Worm (Caenorhabditis elegans): ENCODE measurements around the gene F10A3.12.

DNA sequence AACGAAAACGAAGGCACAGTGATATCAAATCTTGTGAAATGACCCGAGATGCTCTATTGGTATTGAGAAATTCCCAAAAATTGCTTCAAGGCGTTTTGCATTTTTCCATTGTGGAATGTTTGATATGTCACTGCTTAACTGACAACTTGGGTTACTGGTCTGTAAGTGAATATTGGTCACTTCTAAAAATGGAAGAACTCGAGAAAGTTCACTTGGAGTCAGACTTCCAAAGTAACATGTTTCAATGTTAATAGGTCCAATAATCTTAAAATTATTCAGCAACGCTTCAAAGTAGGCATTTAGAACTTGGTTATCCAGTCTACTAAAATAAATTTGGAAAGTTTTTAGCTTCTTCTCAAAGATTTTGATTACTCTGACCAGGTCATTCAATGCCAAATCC is 31.1 kb upstream of the F10A3.12 start, which contains the start of gene fbxa-144:
- no peak for TF ChIP-seq Y95B8A.8 (GFP tag; IDR thresholded peaks at IDR 0.05)
- no peak for TF ChIP-seq him-1 (tag; optimal IDR thresholded peaks at IDR 0.05)
- no peak for TF ChIP-seq madf-3 (GFP tag; IDR thresholded peaks at IDR 0.05)
- TF ChIP-seq sea-2 (GFP tag; IDR thresholded peaks at IDR 0.05) = no peak
- TF ChIP-seq ama-1 (optimal IDR thresholded peaks at IDR 0.05) = no peak
- no peak for TF ChIP-seq ama-1 (GFP tag; optimal IDR thresholded peaks at IDR 0.05)
- TF ChIP-seq Y79H2A.3 (GFP tag; conservative IDR thresholded peaks at IDR 0.05) = no peak
- TF ChIP-seq pha-4 (tag; optimal IDR thresholded peaks at IDR 0.05) = no peak

Measured in whole organism, young adult.